Fruit fly (Drosophila melanogaster) whole organism, embryonic: ENCODE results near the gene CG16775.

Source experiments
- Bgb ChIP-seq: fragments of 200-800 bp; sonication (Bioruptor generic); IDR thresholded peaks from 2 replicates; pipeline ENCODE4 v1.3.6; 2022; ENCODE audit warnings: missing biosample characterization, missing genetic modification characterization; ENCODE audit not compliant: partially characterized antibody
- CG11093 ChIP-seq: fragments of 200-800 bp; sonication (Bioruptor generic); IDR thresholded peaks from 3 replicates; pipeline ENCODE4 v1.3.6; 2022; ENCODE audit warnings: missing biosample characterization, missing genetic modification characterization
- CG13287 ChIP-seq: fragments of 200-800 bp; sonication (Bioruptor generic); IDR thresholded peaks from 2 replicates; pipeline ENCODE4 v1.3.6; 2022; ENCODE audit warnings: missing biosample characterization, missing genetic modification characterization; ENCODE audit not compliant: partially characterized antibody
- CG14710 ChIP-seq: fragments of 200-800 bp; sonication (Bioruptor generic); optimal IDR thresholded peaks from 3 replicates; lab custom pipeline; 2019; ENCODE audit warnings: missing biosample characterization, mild to moderate bottlenecking, missing genetic modification characterization, moderate library complexity
- CG1832 ChIP-seq: fragments of 200-800 bp; sonication (Bioruptor generic); optimal IDR thresholded peaks from 2 replicates; lab custom pipeline; 2017; ENCODE audit warnings: missing biosample characterization, mild to moderate bottlenecking, missing genetic modification characterization, inconsistent platforms
- CG2129 ChIP-seq: fragments of 200-800 bp; sonication (Bioruptor generic); IDR thresholded peaks from 2 replicates; pipeline ENCODE4 v1.3.6; 2022; ENCODE audit warnings: missing biosample characterization, missing genetic modification characterization; ENCODE audit not compliant: partially characterized antibody
- CG3065 ChIP-seq: fragments of 200-800 bp; sonication (Bioruptor generic); optimal IDR thresholded peaks from 2 replicates; lab custom pipeline; 2016; ENCODE audit warnings: missing biosample characterization, missing genetic modification characterization
- CG42726 ChIP-seq: fragments of 200-800 bp; sonication (Bioruptor generic); IDR thresholded peaks from 2 replicates; pipeline ENCODE4 v1.3.6; 2022; ENCODE audit warnings: missing biosample characterization, missing genetic modification characterization; ENCODE audit not compliant: partially characterized antibody
- CG4820 ChIP-seq: fragments of 200-800 bp; sonication (Bioruptor generic); optimal IDR thresholded peaks from 3 replicates; lab custom pipeline; 2016; ENCODE audit warnings: missing biosample characterization, missing genetic modification characterization
- CG5180 ChIP-seq: fragments of 200-800 bp; sonication (Bioruptor generic); optimal IDR thresholded peaks from 3 replicates; lab custom pipeline; 2017; ENCODE audit warnings: missing biosample characterization, missing genetic modification characterization, mild to moderate bottlenecking, moderate library complexity, missing genetic modification reagents
- CG7963 ChIP-seq: fragments of 200-800 bp; sonication (Bioruptor generic); IDR thresholded peaks from 3 replicates; pipeline ENCODE4 v1.3.6; 2022; ENCODE audit warnings: missing biosample characterization, missing genetic modification characterization; ENCODE audit not compliant: partially characterized antibody
- CG9727 ChIP-seq: fragments of 200-800 bp; sonication (Bioruptor generic); optimal IDR thresholded peaks from 3 replicates; lab custom pipeline; 2017; ENCODE audit warnings: missing biosample characterization, mild to moderate bottlenecking, missing genetic modification characterization
- Dbx ChIP-seq: fragments of 200-800 bp; sonication (Bioruptor generic); IDR thresholded peaks from 3 replicates; pipeline ENCODE4 v1.3.6; 2022; ENCODE audit warnings: missing biosample characterization, missing genetic modification characterization
- Dref ChIP-seq: fragments of 200-800 bp; sonication (Bioruptor generic); IDR thresholded peaks from 2 replicates; pipeline ENCODE4 v1.3.6; 2022; ENCODE audit warnings: missing biosample characterization, missing genetic modification characterization
- E2f2 ChIP-seq: fragments of 200-800 bp; sonication (Bioruptor generic); IDR thresholded peaks from 2 replicates; pipeline ENCODE4 v1.3.6; 2022; ENCODE audit warnings: missing biosample characterization, missing genetic modification characterization
- GATAe ChIP-seq: fragments of 200-800 bp; sonication (Bioruptor generic); conservative IDR thresholded peaks from 2 replicates; pipeline ENCODE4 v1.3.6; 2022; ENCODE audit warnings: missing biosample characterization, missing genetic modification characterization
- HLH4C ChIP-seq: fragments of 200-800 bp; sonication (Bioruptor generic); IDR thresholded peaks from 3 replicates; pipeline ENCODE4 v1.3.6; 2022; ENCODE audit warnings: missing biosample characterization, missing genetic modification characterization; ENCODE audit not compliant: partially characterized antibody
- MBD-R2 ChIP-seq: fragments of 200-800 bp; sonication (Bioruptor generic); IDR thresholded peaks from 2 replicates; pipeline ENCODE4 v1.3.6; 2022; ENCODE audit warnings: missing biosample characterization, missing genetic modification characterization
- Mad ChIP-seq: fragments of 200-800 bp; sonication (Bioruptor generic); optimal IDR thresholded peaks from 2 replicates; lab custom pipeline; 2016; ENCODE audit warnings: missing biosample characterization, missing genetic modification characterization
- Mes4 ChIP-seq: fragments of 200-800 bp; sonication (Bioruptor generic); optimal IDR thresholded peaks from 2 replicates; lab custom pipeline; 2016; ENCODE audit warnings: missing biosample characterization, missing genetic modification characterization
- NFAT ChIP-seq: fragments of 200-800 bp; sonication (Bioruptor generic); IDR thresholded peaks from 2 replicates; pipeline ENCODE4 v1.3.6; 2022; ENCODE audit warnings: missing biosample characterization, missing genetic modification characterization
- NfI ChIP-seq: fragments of 200-800 bp; sonication (Bioruptor generic); optimal IDR thresholded peaks from 3 replicates; lab custom pipeline; 2018; ENCODE audit warnings: missing biosample characterization, mild to moderate bottlenecking, missing genetic modification characterization, moderate library complexity
- Opbp ChIP-seq: fragments of 200-800 bp; sonication (Bioruptor generic); IDR thresholded peaks from 3 replicates; pipeline ENCODE4 v1.3.6; 2022; ENCODE audit warnings: missing biosample characterization, missing genetic modification characterization; ENCODE audit not compliant: partially characterized antibody
- Scr ChIP-seq: fragments of 200-800 bp; sonication (Bioruptor generic); IDR thresholded peaks from 2 replicates; pipeline ENCODE4 v1.3.6; 2022; ENCODE audit warnings: missing biosample characterization, missing genetic modification characterization; ENCODE audit not compliant: partially characterized antibody
- Taf1 ChIP-seq: fragments of 200-800 bp; sonication (Bioruptor generic); IDR thresholded peaks from 2 replicates; pipeline ENCODE4 v1.3.6; 2022; ENCODE audit warnings: missing biosample characterization, missing genetic modification characterization
- Trl ChIP-seq, 3 experiments: fragments of >200 bp in 2 of 3; fragments of 200-800 bp in 1 of 3; sonication (Bioruptor generic) in 1 of 3; optimal IDR thresholded peaks; 2 replicates in 1 of 3; 3 replicates in 2 of 3; lab custom pipeline; 2016 to 2017; ENCODE audit warnings: missing biosample characterization in 1 of 3, missing genetic modification characterization in 1 of 3
- Xbp1 ChIP-seq: fragments of 200-800 bp; sonication (Bioruptor generic); optimal IDR thresholded peaks from 3 replicates; lab custom pipeline; 2016; ENCODE audit warnings: missing biosample characterization, mild to moderate bottlenecking, missing genetic modification characterization
- al ChIP-seq: fragments of 200-800 bp; sonication (Bioruptor generic); IDR thresholded peaks from 2 replicates; pipeline ENCODE4 v1.3.6; 2022; ENCODE audit warnings: missing biosample characterization, missing genetic modification characterization
- bigmax ChIP-seq: fragments of 200-800 bp; sonication (Bioruptor generic); optimal IDR thresholded peaks from 2 replicates; lab custom pipeline; 2018; ENCODE audit warnings: missing biosample characterization, mild to moderate bottlenecking, missing genetic modification characterization
- cas ChIP-seq: fragments of 200-800 bp; sonication (Bioruptor generic); IDR thresholded peaks from 2 replicates; pipeline ENCODE4 v1.3.6; 2022; ENCODE audit warnings: missing biosample characterization, missing genetic modification characterization
- chinmo ChIP-seq: fragments of 200-800 bp; sonication (Bioruptor generic); IDR thresholded peaks from 4 replicates; pipeline ENCODE4 v1.3.6; 2022; ENCODE audit warnings: missing biosample characterization, missing genetic modification characterization; ENCODE audit not compliant: partially characterized antibody
- corto ChIP-seq: fragments of 200-800 bp; sonication (Bioruptor generic); optimal IDR thresholded peaks from 2 replicates; lab custom pipeline; 2016; ENCODE audit warnings: missing biosample characterization, mild to moderate bottlenecking, missing genetic modification characterization, moderate library complexity
- esg ChIP-seq: fragments of 200-800 bp; sonication (Bioruptor generic); conservative IDR thresholded peaks from 2 replicates; pipeline ENCODE4 v1.3.6; 2022; ENCODE audit warnings: missing biosample characterization, missing genetic modification characterization
- gcm2 ChIP-seq: fragments of 200-800 bp; sonication (Bioruptor generic); optimal IDR thresholded peaks from 2 replicates; lab custom pipeline; 2016; ENCODE audit warnings: missing biosample characterization, missing genetic modification characterization
- hb ChIP-seq: fragments of 200-800 bp; sonication (Bioruptor generic); IDR thresholded peaks from 3 replicates; pipeline ENCODE4 v1.3.6; 2022; ENCODE audit warnings: missing biosample characterization, missing genetic modification characterization; ENCODE audit not compliant: partially characterized antibody
- hbn ChIP-seq: fragments of 200-800 bp; sonication (Bioruptor generic); IDR thresholded peaks from 2 replicates; pipeline ENCODE4 v1.3.6; 2022; ENCODE audit warnings: missing biosample characterization, missing genetic modification characterization; ENCODE audit not compliant: partially characterized antibody
- jing ChIP-seq: fragments of 200-800 bp; sonication (Bioruptor generic); optimal IDR thresholded peaks from 2 replicates; lab custom pipeline; 2018; ENCODE audit warnings: missing biosample characterization, mild to moderate bottlenecking, missing genetic modification characterization
- lmd ChIP-seq: fragments of 200-800 bp; sonication (Bioruptor generic); IDR thresholded peaks from 2 replicates; pipeline ENCODE4 v1.3.6; 2022; ENCODE audit warnings: missing biosample characterization, missing genetic modification characterization
- mam ChIP-seq: fragments of 200-800 bp; sonication (Bioruptor generic); optimal IDR thresholded peaks from 3 replicates; lab custom pipeline; 2016; ENCODE audit warnings: missing biosample characterization, missing genetic modification characterization
- mld ChIP-seq: fragments of 200-800 bp; sonication (Bioruptor generic); IDR thresholded peaks from 3 replicates; pipeline ENCODE4 v1.3.6; 2022; ENCODE audit warnings: missing biosample characterization, missing genetic modification characterization; ENCODE audit not compliant: partially characterized antibody
- pan ChIP-seq, 4 experiments: fragments of >200 bp in 3 of 4; fragments of 200-800 bp in 1 of 4; sonication (Bioruptor generic) in 1 of 4; optimal IDR thresholded peaks in 3 of 4; IDR thresholded peaks in 1 of 4; 2 replicates each; pipeline versions ENCODE4 v1.3.6 to Lab custom; 2017 to 2022; ENCODE audit warnings: missing biosample characterization in 2 of 4, missing genetic modification characterization in 2 of 4, mixed read lengths in 1 of 4
- sd ChIP-seq: fragments of 200-800 bp; sonication (Bioruptor generic); optimal IDR thresholded peaks from 3 replicates; lab custom pipeline; 2018; ENCODE audit warnings: missing biosample characterization, mild to moderate bottlenecking, missing genetic modification characterization, moderate library complexity
- sens ChIP-seq: fragments of 200-800 bp; sonication (Bioruptor generic); peaks from one replicate; lab custom pipeline; 2016; ENCODE audit warnings: missing biosample characterization, missing genetic modification characterization
- sug ChIP-seq: fragments of 200-800 bp; optimal IDR thresholded peaks from 2 replicates; lab custom pipeline; 2019; ENCODE audit warnings: missing biosample characterization, mild to moderate bottlenecking, missing genetic modification characterization, moderate library complexity
- trh ChIP-seq: fragments of 200-800 bp; sonication (Bioruptor generic); optimal IDR thresholded peaks from 2 replicates; lab custom pipeline; 2016; ENCODE audit warnings: missing biosample characterization, missing genetic modification characterization
- tup ChIP-seq: fragments of 200-800 bp; sonication (Bioruptor generic); optimal IDR thresholded peaks from 2 replicates; lab custom pipeline; 2016; ENCODE audit warnings: missing biosample characterization, mild to moderate bottlenecking, missing genetic modification characterization, moderate library complexity
- unc-4 ChIP-seq: fragments of 200-800 bp; sonication (Bioruptor generic); IDR thresholded peaks from 2 replicates; pipeline ENCODE4 v1.3.6; 2022; ENCODE audit warnings: missing biosample characterization, missing genetic modification characterization; ENCODE audit not compliant: partially characterized antibody
- zen2 ChIP-seq: fragments of 200-800 bp; sonication (Bioruptor generic); IDR thresholded peaks from 3 replicates; pipeline ENCODE4 v1.3.6; 2022; ENCODE audit warnings: missing biosample characterization, missing genetic modification characterization; ENCODE audit not compliant: partially characterized antibody

Gene CG16775

DNA sequence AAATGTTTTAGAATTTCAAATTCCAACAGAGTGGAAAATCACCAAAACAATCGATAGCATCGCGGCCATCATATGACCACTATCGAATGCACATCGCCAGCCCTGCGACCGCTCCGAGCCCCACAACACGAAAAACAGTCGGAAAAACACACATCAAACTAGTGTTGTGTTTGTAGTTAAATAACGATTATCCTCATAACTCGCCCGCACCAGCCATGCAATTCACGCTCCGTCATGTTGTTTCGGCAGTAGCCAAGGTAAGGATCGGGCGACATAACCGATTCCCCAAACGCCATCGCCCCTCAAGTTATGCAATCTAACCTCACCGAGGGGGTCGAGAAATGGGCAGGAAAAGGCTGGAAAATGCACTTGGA is 39.5 kb downstream of the CG16775 start (continued):
- TF ChIP-seq CG3065 (GFP tag; lab: Kevin White, UChicago), result no peak
- peak; percentile 57 for TF ChIP-seq sug (tag; lab: Kevin White, UChicago)
- TF ChIP-seq tup, result no peak
- TF ChIP-seq mam (GFP tag; lab: Kevin White, UChicago), result peak; percentile 21
- peak; percentile 68 for TF ChIP-seq CG13287
- no peak for TF ChIP-seq trh
- no peak for TF ChIP-seq Taf1
- no peak for TF ChIP-seq CG11093 (GFP tag; lab: Robert Waterston, UW)
- peak; percentile 74 for TF ChIP-seq Scr (GFP tag; lab: Robert Waterston, UW)
- peak; percentile 84; the same call in 2 of the 3 replicates for TF ChIP-seq Opbp (GFP tag; lab: Robert Waterston, UW)
- TF ChIP-seq hbn (GFP tag; lab: Robert Waterston, UW), result peak; percentile 52
- peak; percentile 70 for TF ChIP-seq unc-4
- peak; percentile 29; the same call in 1 of the 2 replicates for TF ChIP-seq MBD-R2
- peak; percentile 40; the same call in 2 of the 3 replicates for TF ChIP-seq HLH4C (GFP tag; lab: Robert Waterston, UW)
- peak; percentile 71 for TF ChIP-seq hb (GFP tag; lab: Robert Waterston, UW)
- no peak for TF ChIP-seq CG1832 (GFP tag; lab: Kevin White, UChicago)
- peak; percentile 75 for TF ChIP-seq bigmax (GFP tag; lab: Kevin White, UChicago)
- TF ChIP-seq Mad, result no peak
- peak; percentile 65 for TF ChIP-seq zen2 (GFP tag; lab: Robert Waterston, UW)
- peak; percentile 54 for TF ChIP-seq CG2129 (GFP tag; lab: Robert Waterston, UW)
- no peak for TF ChIP-seq GATAe (GFP tag; lab: Robert Waterston, UW)
- TF ChIP-seq E2f2 (GFP tag; lab: Robert Waterston, UW), result peak; percentile 48
- TF ChIP-seq mld (GFP tag; lab: Robert Waterston, UW), result peak; percentile 66; the same call in 1 of the 3 replicates
- no peak for TF ChIP-seq jing (GFP tag; lab: Kevin White, UChicago)
- TF ChIP-seq Dref, result peak; percentile 74
- TF ChIP-seq Xbp1, result peak; percentile 5
- TF ChIP-seq al (GFP tag; lab: Robert Waterston, UW), result 0 out of 2 replicates have a peak, but pooled peaks have one; percentile 23
- no peak for TF ChIP-seq sd
- TF ChIP-seq NFAT (GFP tag; lab: Robert Waterston, UW), result peak; percentile 91
- TF ChIP-seq NfI, result no peak
- no peak for TF ChIP-seq pan (optimal IDR thresholded peaks at IDR 0.05; lab: Kevin White, UChicago)
- no peak for TF ChIP-seq pan (GFP tag; optimal IDR thresholded peaks at IDR 0.05 in 1 of 2, IDR thresholded peaks at IDR 0.05 in 1 of 2)
- no peak for TF ChIP-seq CG9727 (GFP tag; lab: Kevin White, UChicago)
- TF ChIP-seq CG5180 (GFP tag; lab: Kevin White, UChicago), result peak; percentile 63
- no peak; the same call in 1 of the 2 replicates for TF ChIP-seq lmd
- no peak for TF ChIP-seq CG4820
- TF ChIP-seq Mes4 (GFP tag; lab: Kevin White, UChicago), result no peak
- no peak for TF ChIP-seq cas (GFP tag; lab: Robert Waterston, UW)
- 0 out of 4 replicates have a peak, but pooled peaks have one; percentile 62 for TF ChIP-seq chinmo (GFP tag; lab: Robert Waterston, UW)
- TF ChIP-seq CG14710 (tag; lab: Kevin White, UChicago), result no peak
- TF ChIP-seq corto (GFP tag; lab: Kevin White, UChicago), result no peak
- TF ChIP-seq Dbx (GFP tag; lab: Robert Waterston, UW), result peak; percentile 6; the same call in 1 of the 3 replicates
- TF ChIP-seq CG42726, result peak; percentile 78
- TF ChIP-seq gcm2 (GFP tag; lab: Kevin White, UChicago), result no peak
- TF ChIP-seq Trl (optimal IDR thresholded peaks at IDR 0.05; lab: Kevin White, UChicago), result no peak
- no peak for TF ChIP-seq Trl (GFP tag; optimal IDR thresholded peaks at IDR 0.05; lab: Kevin White, UChicago)
- TF ChIP-seq esg (GFP tag; lab: Robert Waterston, UW), result no peak
- TF ChIP-seq CG7963 (GFP tag; lab: Robert Waterston, UW), result peak; percentile 60
- peak; percentile 76 for TF ChIP-seq Bgb
- peak; percentile 76 for TF ChIP-seq sens (GFP tag; lab: Kevin White, UChicago)
